Worm (Caenorhabditis elegans): ENCODE results near the gene Y67D8C.22.

Gene Y67D8C.22

ce11 chrIV:3076207-3076606, at the start of gene Y67D8C.22:
Gene Y67D8C.22 (minus strand): TSS chrIV:3076307.
- no peak for TF ChIP-seq lin-1 (GFP tag; IDR thresholded peaks at IDR 0.05)
- TF ChIP-seq egl-27 (tag; optimal IDR thresholded peaks at IDR 0.05), result no peak
- TF ChIP-seq set-16 (GFP tag; IDR thresholded peaks at IDR 0.05), result no peak
- TF ChIP-seq aha-1 (tag), result peak; percentile 72
- no peak for TF ChIP-seq F10B5.3 (tag; optimal IDR thresholded peaks at IDR 0.05)
- no peak for TF ChIP-seq D1046.2 (GFP tag; IDR thresholded peaks at IDR 0.05)
- no peak for TF ChIP-seq nhr-28 (tag; optimal IDR thresholded peaks at IDR 0.05)
- no peak for TF ChIP-seq ceh-32 (tag; optimal IDR thresholded peaks at IDR 0.05; ENCODE audit: poor library complexity)
- no peak for TF ChIP-seq sdz-12 (GFP tag; optimal IDR thresholded peaks at IDR 0.05)

- TF ChIP-seq fkh-10 (GFP tag; optimal IDR thresholded peaks at IDR 0.05) (no peak), unc-62 (GFP tag; optimal IDR thresholded peaks at IDR 0.05 in 1 of 2) (peak in 1 of 2 experiments; percentile 90), unc-62 (tag; optimal IDR thresholded peaks at IDR 0.05) (no peak)
Measured at ce11 chrIV:3121060-3121459, 45.0 kb upstream of the Y67D8C.22 start.

DNA sequence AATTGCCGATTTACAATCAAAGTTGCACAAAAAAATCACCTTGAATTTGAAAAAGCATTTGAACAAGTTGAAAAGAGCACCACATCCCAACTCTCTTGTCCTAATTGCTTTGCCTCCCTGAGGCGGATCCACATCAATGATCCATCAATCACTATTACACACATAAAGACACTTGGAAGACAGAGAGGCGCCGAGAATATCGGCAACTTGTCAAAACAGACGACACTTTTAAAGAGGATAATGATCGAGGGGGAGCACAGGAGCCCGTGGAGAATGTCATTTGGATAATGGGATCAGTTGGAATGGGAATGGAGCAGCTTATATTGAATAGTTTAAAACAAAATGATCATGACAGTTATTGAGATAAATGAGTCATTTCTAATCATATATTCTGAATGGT, 25.1 kb upstream of the Y67D8C.22 start:
- no peak for TF ChIP-seq nhr-77 (tag; optimal IDR thresholded peaks at IDR 0.05)
- no peak for TF ChIP-seq skn-1 (tag; optimal IDR thresholded peaks at IDR 0.05)
- TF ChIP-seq D1046.2 (GFP tag; IDR thresholded peaks at IDR 0.05), result no peak
- TF ChIP-seq tra-1 (GFP tag; IDR thresholded peaks at IDR 0.05), result no peak
- TF ChIP-seq dmd-9 (GFP tag; IDR thresholded peaks at IDR 0.05), result no peak
- no peak for TF ChIP-seq duxl-1 (tag; optimal IDR thresholded peaks at IDR 0.05; ENCODE audit: poor library complexity)
- TF ChIP-seq daf-8 (GFP tag; IDR thresholded peaks at IDR 0.05), result no peak
- TF ChIP-seq nhr-76 (tag; optimal IDR thresholded peaks at IDR 0.05), result no peak
- TF ChIP-seq daf-19 (GFP tag; conservative IDR thresholded peaks at IDR 0.05), result no peak
- no peak for TF ChIP-seq Y75B8A.6 (GFP tag; IDR thresholded peaks at IDR 0.05)
- no peak for TF ChIP-seq zip-2 (tag; optimal IDR thresholded peaks at IDR 0.05)
- no peak for TF ChIP-seq Y105C5A.15 (GFP tag; IDR thresholded peaks at IDR 0.05)
- no peak for TF ChIP-seq hlh-11 (tag; optimal IDR thresholded peaks at IDR 0.05)
- TF ChIP-seq zip-11 (GFP tag; IDR thresholded peaks at IDR 0.05), result no peak
- no peak for TF ChIP-seq mxl-2 (GFP tag; conservative IDR thresholded peaks at IDR 0.05)
- TF ChIP-seq hif-1 (tag; optimal IDR thresholded peaks at IDR 0.05), result no peak
- no peak for TF ChIP-seq ceh-44 (GFP tag; IDR thresholded peaks at IDR 0.05)

DNA sequence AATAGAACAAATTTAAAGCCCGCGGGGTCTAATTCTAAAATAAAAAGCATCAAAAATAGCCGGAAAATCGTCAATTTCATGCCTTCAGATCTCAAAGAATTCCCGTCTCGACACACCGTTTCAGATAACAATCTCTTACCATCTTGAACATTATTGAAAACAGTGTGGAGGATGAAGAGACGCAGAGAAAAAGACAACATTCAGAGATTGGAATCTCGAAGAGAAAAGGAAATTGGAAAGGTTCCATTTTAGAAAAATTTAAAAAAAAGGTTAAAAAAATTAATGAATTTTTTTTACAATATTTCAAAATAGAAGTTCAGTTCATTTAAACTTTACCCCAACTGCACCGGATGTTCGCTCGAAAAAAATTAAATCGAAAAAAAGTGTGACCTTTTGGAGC, 20.9 kb upstream of the Y67D8C.22 start:
- TF ChIP-seq nhr-77 (tag; optimal IDR thresholded peaks at IDR 0.05) (no peak), ceh-32 (tag; optimal IDR thresholded peaks at IDR 0.05; ENCODE audit: poor library complexity) (no peak), daf-12 (tag; optimal IDR thresholded peaks at IDR 0.05) (no peak), D1046.2 (GFP tag; IDR thresholded peaks at IDR 0.05) (no peak), dpl-1 (GFP tag; optimal IDR thresholded peaks at IDR 0.05) (no peak), lin-29 (GFP tag; IDR thresholded peaks at IDR 0.05) (no peak), nhr-48 (tag; optimal IDR thresholded peaks at IDR 0.05) (no peak), saeg-2 (GFP tag; IDR thresholded peaks at IDR 0.05) (no peak), mdt-29 (GFP tag; IDR thresholded peaks at IDR 0.05) (no peak), zfp-3 (GFP tag; conservative IDR thresholded peaks at IDR 0.05) (no peak), nhr-237 (tag; optimal IDR thresholded peaks at IDR 0.05) (no peak), set-16 (GFP tag; IDR thresholded peaks at IDR 0.05) (no peak), ztf-7 (tag; optimal IDR thresholded peaks at IDR 0.05) (no peak), spr-3 (GFP tag; optimal IDR thresholded peaks at IDR 0.05) (no peak), ama-1 (optimal IDR thresholded peaks at IDR 0.05) (no peak)

All from whole organism, L4 larva.